Fruit fly (Drosophila melanogaster) whole organism, embryonic: Measurements from ENCODE around the gene pkaap.

ENCODE experiments used
- Adf1 ChIP-seq: fragments of 200-800 bp; sonication (Bioruptor generic); IDR thresholded peaks from 2 replicates; pipeline ENCODE4 v1.3.6; 2022; ENCODE audit warnings: missing biosample characterization, missing genetic modification characterization
- CG1024 ChIP-seq: fragments of 200-800 bp; sonication (Bioruptor generic); IDR thresholded peaks from 2 replicates; pipeline ENCODE4 v1.3.6; 2022; ENCODE audit warnings: missing biosample characterization, missing genetic modification characterization
- CG10543 ChIP-seq: fragments of 200-800 bp; sonication (Bioruptor generic); optimal IDR thresholded peaks from 3 replicates; lab custom pipeline; 2017; ENCODE audit warnings: missing biosample characterization, mild to moderate bottlenecking, missing genetic modification characterization, moderate library complexity
- CG11247 ChIP-seq: fragments of 200-800 bp; sonication (Bioruptor generic); IDR thresholded peaks from 2 replicates; pipeline ENCODE4 v1.3.6; 2022; ENCODE audit warnings: missing biosample characterization, missing genetic modification characterization
- CG11695 ChIP-seq: fragments of 200-800 bp; sonication (Bioruptor generic); IDR thresholded peaks from 3 replicates; pipeline ENCODE4 v1.3.6; 2022; ENCODE audit warnings: missing biosample characterization, missing genetic modification characterization
- CG12104 ChIP-seq: fragments of 200-800 bp; sonication (Bioruptor generic); optimal IDR thresholded peaks from 3 replicates; lab custom pipeline; 2016; ENCODE audit warnings: missing biosample characterization, missing genetic modification characterization
- CG14710 ChIP-seq: fragments of 200-800 bp; sonication (Bioruptor generic); optimal IDR thresholded peaks from 3 replicates; lab custom pipeline; 2019; ENCODE audit warnings: missing biosample characterization, mild to moderate bottlenecking, missing genetic modification characterization, moderate library complexity
- CG14860 ChIP-seq: fragments of 200-800 bp; sonication (Bioruptor generic); IDR thresholded peaks from 3 replicates; pipeline ENCODE4 v1.3.6; 2022; ENCODE audit warnings: missing biosample characterization, missing genetic modification characterization; ENCODE audit not compliant: partially characterized antibody
- CG15601 ChIP-seq: fragments of 200-800 bp; sonication (Bioruptor generic); optimal IDR thresholded peaks from 3 replicates; lab custom pipeline; 2019; ENCODE audit warnings: missing biosample characterization, mild to moderate bottlenecking, missing genetic modification characterization, moderate library complexity
- CG16863 ChIP-seq: fragments of 200-800 bp; sonication (Bioruptor generic); optimal IDR thresholded peaks from 3 replicates; lab custom pipeline; 2016; ENCODE audit warnings: missing biosample characterization, missing genetic modification characterization
- CG18011 ChIP-seq: fragments of 200-800 bp; sonication (Bioruptor generic); optimal IDR thresholded peaks from 2 replicates; lab custom pipeline; 2017; ENCODE audit warnings: missing biosample characterization, missing genetic modification characterization, mild to moderate bottlenecking, moderate library complexity, missing genotype
- CG18619 ChIP-seq: fragments of 200-800 bp; sonication (Bioruptor generic); optimal IDR thresholded peaks from 3 replicates; lab custom pipeline; 2017; ENCODE audit warnings: missing biosample characterization, mild to moderate bottlenecking, missing genetic modification characterization
- CG32532 ChIP-seq: fragments of 200-800 bp; sonication (Bioruptor generic); IDR thresholded peaks from 2 replicates; pipeline ENCODE4 v1.3.6; 2022; ENCODE audit warnings: missing biosample characterization, missing genetic modification characterization
- CG33557 ChIP-seq: fragments of 200-800 bp; sonication (Bioruptor generic); optimal IDR thresholded peaks from 2 replicates; lab custom pipeline; 2019; ENCODE audit warnings: missing biosample characterization, mild to moderate bottlenecking, missing genetic modification characterization, moderate library complexity
- CG4854 ChIP-seq: fragments of 200-800 bp; sonication (Bioruptor generic); optimal IDR thresholded peaks from 2 replicates; lab custom pipeline; 2016; ENCODE audit warnings: missing biosample characterization, missing genetic modification characterization, inconsistent platforms
- CG7928 ChIP-seq: fragments of 200-800 bp; sonication (Bioruptor generic); optimal IDR thresholded peaks from 2 replicates; lab custom pipeline; 2017; ENCODE audit warnings: missing biosample characterization, mild to moderate bottlenecking, missing genetic modification characterization
- CG8089 ChIP-seq: fragments of 200-800 bp; sonication (Bioruptor generic); optimal IDR thresholded peaks from 3 replicates; lab custom pipeline; 2016; ENCODE audit warnings: missing biosample characterization, missing genetic modification characterization
- CoRest ChIP-seq: fragments of 200-800 bp; sonication (Bioruptor generic); optimal IDR thresholded peaks from 3 replicates; lab custom pipeline; 2018; ENCODE audit warnings: missing biosample characterization, mild to moderate bottlenecking, missing genetic modification characterization, moderate library complexity
- D19B ChIP-seq: fragments of 200-800 bp; sonication (Bioruptor generic); optimal IDR thresholded peaks from 2 replicates; lab custom pipeline; 2017; ENCODE audit warnings: missing biosample characterization, mild to moderate bottlenecking, missing genetic modification characterization
- Dll ChIP-seq: fragments of 200-800 bp; sonication (Bioruptor generic); IDR thresholded peaks from 4 replicates; pipeline ENCODE4 v1.3.6; 2022; ENCODE audit warnings: missing biosample characterization, missing genetic modification characterization; ENCODE audit not compliant: partially characterized antibody
- Eip74EF ChIP-seq, 2 experiments: fragments of 200-800 bp in 1 of 2; fragments of >200 bp in 1 of 2; sonication (Bioruptor generic) in 1 of 2; optimal IDR thresholded peaks; 2 replicates each; lab custom pipeline; 2017 to 2019; ENCODE audit warnings: missing biosample characterization in 2 of 2, missing genetic modification characterization in 2 of 2, mild to moderate bottlenecking in 1 of 2, moderate library complexity in 1 of 2
- Fer3 ChIP-seq: fragments of 200-800 bp; sonication (Bioruptor generic); optimal IDR thresholded peaks from 2 replicates; lab custom pipeline; 2018; ENCODE audit warnings: missing biosample characterization, mild to moderate bottlenecking, missing genetic modification characterization, moderate library complexity
- HmgD ChIP-seq: fragments of 200-800 bp; sonication (Bioruptor generic); optimal IDR thresholded peaks from 3 replicates; lab custom pipeline; 2016; ENCODE audit warnings: missing biosample characterization, missing genetic modification characterization
- Hr39 ChIP-seq: fragments of >200 bp; optimal IDR thresholded peaks from 2 replicates; lab custom pipeline; 2017
- Lpt ChIP-seq: fragments of >200 bp; optimal IDR thresholded peaks from 2 replicates; lab custom pipeline; 2018; ENCODE audit warnings: missing biosample characterization, missing genetic modification characterization
- Mad ChIP-seq: fragments of 200-800 bp; sonication (Bioruptor generic); optimal IDR thresholded peaks from 2 replicates; lab custom pipeline; 2016; ENCODE audit warnings: missing biosample characterization, missing genetic modification characterization
- Myb ChIP-seq: fragments of 200-800 bp; sonication (Bioruptor generic); optimal IDR thresholded peaks from 2 replicates; lab custom pipeline; 2016; ENCODE audit warnings: missing biosample characterization, missing genetic modification characterization
- NFAT ChIP-seq: fragments of 200-800 bp; sonication (Bioruptor generic); IDR thresholded peaks from 2 replicates; pipeline ENCODE4 v1.3.6; 2022; ENCODE audit warnings: missing biosample characterization, missing genetic modification characterization
- Stat92E ChIP-seq, 3 experiments: fragments of >200 bp in 2 of 3; fragments of 200-800 bp in 1 of 3; sonication (Bioruptor generic) in 1 of 3; optimal IDR thresholded peaks; 2 replicates each; lab custom pipeline; 2017 to 2019; ENCODE audit warnings: missing biosample characterization in 3 of 3, missing genetic modification characterization in 3 of 3, mild to moderate bottlenecking in 1 of 3, moderate library complexity in 1 of 3
- al ChIP-seq: fragments of 200-800 bp; sonication (Bioruptor generic); IDR thresholded peaks from 2 replicates; pipeline ENCODE4 v1.3.6; 2022; ENCODE audit warnings: missing biosample characterization, missing genetic modification characterization
- ap ChIP-seq: fragments of 200-800 bp; sonication (Bioruptor generic); IDR thresholded peaks from 2 replicates; pipeline ENCODE4 v1.3.6; 2022; ENCODE audit warnings: missing biosample characterization, missing genetic modification characterization
- btn ChIP-seq: fragments of 200-800 bp; sonication (Bioruptor generic); optimal IDR thresholded peaks from 2 replicates; lab custom pipeline; 2016; ENCODE audit warnings: missing biosample characterization, missing genetic modification characterization
- cwo ChIP-seq: fragments of 200-800 bp; sonication (Bioruptor generic); optimal IDR thresholded peaks from 3 replicates; lab custom pipeline; 2017; ENCODE audit warnings: missing biosample characterization, missing genetic modification characterization, mild to moderate bottlenecking, moderate library complexity, missing genetic modification reagents
- dan ChIP-seq: fragments of 200-800 bp; sonication (Bioruptor generic); IDR thresholded peaks from 2 replicates; pipeline ENCODE4 v1.3.6; 2022; ENCODE audit warnings: missing biosample characterization, missing genetic modification characterization
- ham ChIP-seq: fragments of 200-800 bp; sonication (Bioruptor generic); IDR thresholded peaks from 2 replicates; pipeline ENCODE4 v1.3.6; 2022; ENCODE audit warnings: missing biosample characterization, missing genetic modification characterization
- kni ChIP-seq: fragments of 200-800 bp; sonication (Bioruptor generic); optimal IDR thresholded peaks from 3 replicates; lab custom pipeline; 2017; ENCODE audit warnings: mild to moderate bottlenecking, missing biosample characterization, missing genetic modification reagents, missing genetic modification characterization
- lilli ChIP-seq: fragments of 200-800 bp; sonication (Bioruptor generic); optimal IDR thresholded peaks from 3 replicates; lab custom pipeline; 2016; ENCODE audit warnings: missing biosample characterization, missing genetic modification characterization
- lov ChIP-seq, 2 experiments: fragments of 200-800 bp in 1 of 2; fragments of >200 bp in 1 of 2; sonication (Bioruptor generic) in 1 of 2; IDR thresholded peaks in 1 of 2; optimal IDR thresholded peaks in 1 of 2; 2 replicates in 1 of 2; 3 replicates in 1 of 2; pipeline versions ENCODE4 v1.3.6 to Lab custom; 2017 to 2022; ENCODE audit warnings: missing biosample characterization in 1 of 2, missing genetic modification characterization in 1 of 2
- nau ChIP-seq: fragments of 200-800 bp; sonication (Bioruptor generic); optimal IDR thresholded peaks from 3 replicates; lab custom pipeline; 2017; ENCODE audit warnings: missing biosample characterization, mild to moderate bottlenecking, missing genetic modification characterization, missing genetic modification reagents
- prd ChIP-seq, 3 experiments: fragments of >200 bp in 2 of 3; fragments of 200-800 bp in 1 of 3; sonication (Bioruptor generic) in 1 of 3; optimal IDR thresholded peaks in 2 of 3; IDR thresholded peaks in 1 of 3; 2 replicates in 2 of 3; 3 replicates in 1 of 3; pipeline versions ENCODE4 v1.3.6 to Lab custom; 2017 to 2022; ENCODE audit warnings: missing biosample characterization in 1 of 3, missing genetic modification characterization in 1 of 3
- ranshi ChIP-seq: fragments of 200-800 bp; sonication (Bioruptor generic); IDR thresholded peaks from 2 replicates; pipeline ENCODE4 v1.3.6; 2022; ENCODE audit warnings: missing biosample characterization, missing genetic modification characterization
- rib ChIP-seq: fragments of 200-800 bp; sonication (Bioruptor generic); IDR thresholded peaks from 2 replicates; pipeline ENCODE4 v1.3.6; 2022; ENCODE audit warnings: missing biosample characterization, missing genetic modification characterization
- sim ChIP-seq: fragments of 200-800 bp; sonication (Bioruptor generic); IDR thresholded peaks from 2 replicates; pipeline ENCODE4 v1.3.6; 2022; ENCODE audit warnings: missing biosample characterization, missing genetic modification characterization
- sima ChIP-seq: fragments of 200-800 bp; sonication (Bioruptor generic); optimal IDR thresholded peaks from 2 replicates; lab custom pipeline; 2016; ENCODE audit warnings: missing biosample characterization, missing genetic modification characterization
- so ChIP-seq: fragments of 200-800 bp; sonication (Bioruptor generic); IDR thresholded peaks from 3 replicates; pipeline ENCODE4 v1.3.6; 2022; ENCODE audit warnings: missing biosample characterization, missing genetic modification characterization
- sqz ChIP-seq: fragments of 200-800 bp; sonication (Bioruptor generic); optimal IDR thresholded peaks from 3 replicates; lab custom pipeline; 2018; ENCODE audit warnings: missing biosample characterization, mild to moderate bottlenecking, missing genetic modification characterization
- tap ChIP-seq: fragments of 200-800 bp; optimal IDR thresholded peaks from 3 replicates; lab custom pipeline; 2019; ENCODE audit warnings: missing biosample characterization, mild to moderate bottlenecking, missing genetic modification characterization, moderate library complexity
- tin ChIP-seq: fragments of 200-800 bp; sonication (Bioruptor generic); optimal IDR thresholded peaks from 3 replicates; lab custom pipeline; 2016; ENCODE audit warnings: missing biosample characterization, missing genetic modification characterization
- trem ChIP-seq: fragments of 200-800 bp; optimal IDR thresholded peaks from 3 replicates; lab custom pipeline; 2019; ENCODE audit warnings: missing biosample characterization, mild to moderate bottlenecking, missing genetic modification characterization, moderate library complexity
- vvl ChIP-seq: fragments of 200-800 bp; sonication (Bioruptor generic); IDR thresholded peaks from 2 replicates; pipeline ENCODE4 v1.3.6; 2022; ENCODE audit warnings: missing biosample characterization, missing genetic modification characterization

The pkaap gene

DNA sequence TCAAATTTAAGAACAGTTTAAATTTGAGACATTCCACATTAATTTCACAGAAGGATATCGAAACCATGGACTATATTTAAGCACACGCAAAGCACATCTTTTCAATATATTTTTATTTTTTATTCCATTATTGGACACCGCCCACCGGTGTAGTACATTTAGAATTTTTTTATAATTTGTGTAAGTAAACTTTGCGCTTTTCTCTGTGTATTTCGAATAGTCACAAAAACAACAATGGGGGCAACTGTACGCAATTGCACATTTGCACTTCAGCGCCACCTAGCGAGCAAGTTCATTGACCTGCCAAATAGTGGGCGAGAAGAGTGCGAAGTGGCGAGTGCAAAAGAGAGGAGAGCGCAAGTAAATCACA, 12.3 kb upstream of the pkaap start (continued):
- TF ChIP-seq D19B (peak; percentile 36), vvl (GFP tag; lab: Robert Waterston, UW) (0 out of 2 replicates have a peak, but pooled peaks have one; percentile 46), sima (GFP tag; lab: Kevin White, UChicago) (no peak), ranshi (GFP tag; lab: Robert Waterston, UW) (0 out of 2 replicates have a peak, but pooled peaks have one; percentile 18), dan (GFP tag; lab: Robert Waterston, UW) (no peak), tin (GFP tag; lab: Kevin White, UChicago) (no peak), CG10543 (GFP tag; lab: Kevin White, UChicago) (no peak), Myb (GFP tag; lab: Kevin White, UChicago) (no peak), Mad (GFP tag; lab: Kevin White, UChicago) (peak; percentile 13), CG8089 (GFP tag; lab: Kevin White, UChicago) (no peak), ap (no peak), CG33557 (GFP tag; lab: Kevin White, UChicago) (no peak), CG32532 (0 out of 2 replicates have a peak, but pooled peaks have one; percentile 14), btn (GFP tag; lab: Kevin White, UChicago) (no peak), sim (GFP tag; lab: Robert Waterston, UW) (no peak), CG7928 (GFP tag; lab: Kevin White, UChicago) (no peak), CG1024 (GFP tag; lab: Robert Waterston, UW) (no peak), CG12104 (no peak), CoRest (peak; percentile 66), Hr39 (lab: Kevin White, UChicago) (no peak), kni (GFP tag; lab: Kevin White, UChicago) (no peak), CG16863 (GFP tag; lab: Kevin White, UChicago) (no peak), lilli (GFP tag; lab: Kevin White, UChicago) (peak; percentile 45), CG15601 (peak; percentile 8), NFAT (GFP tag; lab: Robert Waterston, UW) (no peak), cwo (GFP tag; lab: Kevin White, UChicago) (peak; percentile 68), Eip74EF (GFP tag; optimal IDR thresholded peaks at IDR 0.05; lab: Kevin White, UChicago) (no peak), so (no peak), Fer3 (peak; percentile 52), lov (optimal IDR thresholded peaks at IDR 0.05; lab: Kevin White, UChicago) (no peak), lov (GFP tag; IDR thresholded peaks at IDR 0.05; lab: Robert Waterston, UW) (no peak), CG14860 (GFP tag; lab: Robert Waterston, UW) (no peak), rib (GFP tag; lab: Robert Waterston, UW) (no peak), Adf1 (GFP tag; lab: Robert Waterston, UW) (no peak), CG14710 (tag; lab: Kevin White, UChicago) (peak; percentile 11), HmgD (GFP tag; lab: Kevin White, UChicago) (no peak), prd (optimal IDR thresholded peaks at IDR 0.05; lab: Kevin White, UChicago) (no peak), prd (GFP tag; IDR thresholded peaks at IDR 0.05; lab: Robert Waterston, UW) (peak; percentile 45; the same call in 1 of the 3 replicates), Dll (GFP tag; lab: Robert Waterston, UW) (no peak), CG18619 (peak; percentile 41), CG11695 (GFP tag; lab: Robert Waterston, UW) (0 out of 3 replicates have a peak, but pooled peaks have one; percentile 51), sqz (GFP tag; lab: Kevin White, UChicago) (no peak), trem (tag; lab: Kevin White, UChicago) (no peak), al (GFP tag; lab: Robert Waterston, UW) (no peak), CG18011 (GFP tag; lab: Kevin White, UChicago) (no peak), Lpt (GFP tag; lab: Kevin White, UChicago) (no peak), ham (GFP tag; lab: Robert Waterston, UW) (no peak), nau (GFP tag; lab: Kevin White, UChicago) (peak; percentile 20), CG4854 (peak; percentile 33), CG11247 (GFP tag; lab: Robert Waterston, UW) (no peak), tap (tag; lab: Kevin White, UChicago) (no peak), Stat92E (GFP tag; optimal IDR thresholded peaks at IDR 0.05; lab: Kevin White, UChicago) (no peak)
